Worm (Caenorhabditis elegans) whole organism, L4 larva: Measurements from ENCODE around the gene Y22D7AL.16.
A peak's percentile ranks its signal among the peaks of the same experiment; 100 is the strongest.

Experiments
- F26F4.8 ChIP-seq: fragments of 200-800 bp; sonication (Bioruptor generic); conservative IDR thresholded peaks from 2 replicates; pipeline ENCODE4 v1.3.6; 2022; ENCODE audit warnings: missing genetic modification characterization, missing compliant biosample characterization
- T20F7.1 ChIP-seq: fragments of 200-800 bp; sonication (Bioruptor generic); optimal IDR thresholded peaks from 2 replicates; lab custom pipeline; 2018; ENCODE audit warnings: mild to moderate bottlenecking, missing genetic modification characterization, missing compliant biosample characterization
- T26A8.4 ChIP-seq: fragments of 200-800 bp; sonication (Bioruptor generic); IDR thresholded peaks from 2 replicates; pipeline ENCODE4 v1.3.6; 2022; ENCODE audit warnings: missing genetic modification characterization, missing compliant biosample characterization
- Y105C5A.15 ChIP-seq: fragments of 200-800 bp; sonication (Bioruptor generic); IDR thresholded peaks from 2 replicates; pipeline ENCODE4 v1.3.6; 2022; ENCODE audit warnings: missing genetic modification characterization, missing compliant biosample characterization
- Y5F2A.4 ChIP-seq: fragments of 200-800 bp; sonication (Bioruptor generic); optimal IDR thresholded peaks from 2 replicates; lab custom pipeline; 2018; ENCODE audit warnings: mild to moderate bottlenecking, missing genetic modification characterization, missing compliant biosample characterization
- Y75B8A.6 ChIP-seq: fragments of 200-800 bp; sonication (Bioruptor generic); IDR thresholded peaks from 2 replicates; pipeline ENCODE4 v1.3.6; 2022; ENCODE audit warnings: missing genetic modification reagents, missing genetic modification characterization, missing compliant biosample characterization
- ZK546.5 ChIP-seq, 2 experiments: sonication (generic microtip); optimal IDR thresholded peaks; 2 replicates each; lab custom pipeline; 2017; ENCODE audit warnings: missing biosample characterization in 2 of 2, missing genetic modification characterization in 2 of 2
- aha-1 ChIP-seq: fragments of 150-350 bp; peaks from one replicate; lab custom pipeline; 2014; ENCODE audit warnings: missing biosample characterization, missing genetic modification characterization
- aly-2 ChIP-seq: sonication (generic microtip); optimal IDR thresholded peaks from 2 replicates; lab custom pipeline; 2018; ENCODE audit warnings: missing biosample characterization, missing genetic modification characterization
- attf-4 ChIP-seq: sonication (generic microtip); optimal IDR thresholded peaks from 3 replicates; lab custom pipeline; 2017; ENCODE audit warnings: missing biosample characterization, missing genetic modification characterization
- ceh-20 ChIP-seq: fragments of 200-800 bp; sonication (Bioruptor generic); IDR thresholded peaks from 2 replicates; pipeline ENCODE4 v1.3.6; 2022; ENCODE audit warnings: missing genetic modification reagents, missing genetic modification characterization, missing compliant biosample characterization
- ceh-28 ChIP-seq: fragments of 150-350 bp; optimal IDR thresholded peaks from 2 replicates; lab custom pipeline; 2014; ENCODE audit warnings: missing biosample characterization, missing genetic modification reagents, missing genetic modification characterization
- ces-1 ChIP-seq: fragments of 150-350 bp; sonication (generic microtip); optimal IDR thresholded peaks from 4 replicates; lab custom pipeline; 2014; ENCODE audit warnings: missing biosample characterization, missing genetic modification reagents, missing genetic modification characterization
- cey-2 ChIP-seq: sonication (generic microtip); optimal IDR thresholded peaks from 3 replicates; lab custom pipeline; 2017; ENCODE audit warnings: missing genetic modification characterization, mild to moderate bottlenecking, missing compliant biosample characterization, antibody characterized with exemption, borderline replicate concordance; ENCODE audit not compliant: insufficient read depth
- ctbp-1 ChIP-seq: fragments of 200-800 bp; sonication (Bioruptor generic); IDR thresholded peaks from 2 replicates; pipeline ENCODE4 v1.3.6; 2022; ENCODE audit warnings: missing genetic modification reagents, missing genetic modification characterization, missing compliant biosample characterization
- duxl-1 ChIP-seq: sonication (generic microtip); optimal IDR thresholded peaks from 2 replicates; lab custom pipeline; 2016; ENCODE audit warnings: mild to moderate bottlenecking, missing genetic modification characterization, moderate library complexity, missing compliant biosample characterization; ENCODE audit not compliant: poor library complexity
- egl-43 ChIP-seq: fragments of 200-800 bp; sonication (Bioruptor generic); IDR thresholded peaks from 2 replicates; pipeline ENCODE4 v1.3.6; 2022; ENCODE audit warnings: missing genetic modification reagents, missing genetic modification characterization, missing compliant biosample characterization
- fos-1 ChIP-seq: fragments of 150-350 bp; optimal IDR thresholded peaks from 2 replicates; lab custom pipeline; 2014; ENCODE audit warnings: missing biosample characterization, missing genetic modification characterization
- hif-1 ChIP-seq, 2 experiments: sonication (generic microtip); optimal IDR thresholded peaks; 2 replicates each; lab custom pipeline; 2016 to 2017; ENCODE audit warnings: missing compliant biosample characterization in 2 of 2, missing genetic modification characterization in 2 of 2, missing genetic modification reagents in 2 of 2, missing genotype in 2 of 2, mild to moderate bottlenecking in 1 of 2
- hlh-30 ChIP-seq: sonication (generic microtip); optimal IDR thresholded peaks from 2 replicates; lab custom pipeline; 2017; ENCODE audit warnings: antibody characterized with exemption, mild to moderate bottlenecking, missing genetic modification characterization, missing compliant biosample characterization; ENCODE audit not compliant: insufficient read depth
- jun-1 ChIP-seq: fragments of 150-350 bp; optimal IDR thresholded peaks from 2 replicates; lab custom pipeline; 2014; ENCODE audit warnings: missing biosample characterization, missing genetic modification reagents, missing genetic modification characterization
- lim-7 ChIP-seq: fragments of 200-800 bp; sonication (Bioruptor generic); IDR thresholded peaks from 2 replicates; pipeline ENCODE4 v1.3.6; 2022; ENCODE audit warnings: missing genetic modification characterization, missing compliant biosample characterization
- lin-15B ChIP-seq: fragments of 150-350 bp; sonication (generic microtip); optimal IDR thresholded peaks from 3 replicates; lab custom pipeline; 2014; ENCODE audit warnings: missing biosample characterization, missing genetic modification characterization
- lin-39 ChIP-seq: fragments of 150-350 bp; optimal IDR thresholded peaks from 2 replicates; lab custom pipeline; 2014; ENCODE audit warnings: missing biosample characterization, missing genetic modification reagents, missing genetic modification characterization
- lir-3 ChIP-seq: sonication (generic microtip); optimal IDR thresholded peaks from 2 replicates; lab custom pipeline; 2016; ENCODE audit warnings: mild to moderate bottlenecking, missing genetic modification characterization, missing compliant biosample characterization
- lsy-2 ChIP-seq, 2 experiments: fragments of 150-350 bp in 1 of 2; sonication (generic microtip) in 1 of 2; optimal IDR thresholded peaks; 2 replicates each; lab custom pipeline; 2014 to 2017; ENCODE audit warnings: missing biosample characterization in 2 of 2, missing genetic modification characterization in 2 of 2
- madf-5 ChIP-seq, 2 experiments: fragments of 200-800 bp; sonication (Bioruptor generic); IDR thresholded peaks; 2 replicates each; pipeline ENCODE4 v1.3.6; 2022; ENCODE audit warnings: missing compliant biosample characterization in 2 of 2, missing genetic modification characterization in 2 of 2
- madf-9 ChIP-seq: fragments of 200-800 bp; sonication (Bioruptor generic); conservative IDR thresholded peaks from 2 replicates; pipeline ENCODE4 v1.3.6; 2022; ENCODE audit warnings: missing genetic modification reagents, missing genetic modification characterization, missing compliant biosample characterization
- mdt-29 ChIP-seq: fragments of 200-800 bp; sonication (Bioruptor generic); IDR thresholded peaks from 2 replicates; pipeline ENCODE4 v1.3.6; 2022; ENCODE audit warnings: missing genetic modification reagents, missing genetic modification characterization, missing compliant biosample characterization
- nhr-10 ChIP-seq: fragments of 150-350 bp; optimal IDR thresholded peaks from 2 replicates; lab custom pipeline; 2014; ENCODE audit warnings: missing biosample characterization, missing genetic modification characterization
- nhr-102 ChIP-seq: sonication (generic microtip); optimal IDR thresholded peaks from 2 replicates; lab custom pipeline; 2016; ENCODE audit warnings: mild to moderate bottlenecking, missing genetic modification characterization, moderate library complexity, missing compliant biosample characterization
- nhr-11 ChIP-seq: fragments of 150-350 bp; optimal IDR thresholded peaks from 2 replicates; lab custom pipeline; 2014; ENCODE audit warnings: missing biosample characterization, missing genetic modification characterization
- nhr-111 ChIP-seq: fragments of 200-800 bp; sonication (Bioruptor generic); optimal IDR thresholded peaks from 2 replicates; lab custom pipeline; 2018; ENCODE audit warnings: mild to moderate bottlenecking, missing genetic modification characterization, missing compliant biosample characterization
- nhr-41 ChIP-seq: fragments of 200-800 bp; sonication (Bioruptor generic); IDR thresholded peaks from 2 replicates; pipeline ENCODE4 v1.3.6; 2022; ENCODE audit warnings: missing genetic modification reagents, missing genetic modification characterization, missing compliant biosample characterization
- nhr-42 ChIP-seq: fragments of 200-800 bp; sonication (Bioruptor generic); IDR thresholded peaks from 2 replicates; pipeline ENCODE4 v1.3.6; 2022; ENCODE audit warnings: missing genetic modification characterization, missing compliant biosample characterization
- nhr-76 ChIP-seq: fragments of 150-350 bp; optimal IDR thresholded peaks from 2 replicates; lab custom pipeline; 2014; ENCODE audit warnings: missing biosample characterization, missing genetic modification characterization
- php-3 ChIP-seq: fragments of 200-800 bp; sonication (Bioruptor generic); IDR thresholded peaks from 2 replicates; pipeline ENCODE4 v1.3.6; 2022; ENCODE audit warnings: missing genetic modification reagents, missing genetic modification characterization, missing compliant biosample characterization
- rbr-2 ChIP-seq: sonication (generic microtip); optimal IDR thresholded peaks from 2 replicates; lab custom pipeline; 2016; ENCODE audit warnings: missing genotype, missing genetic modification characterization, missing compliant biosample characterization
- sdz-12 ChIP-seq: fragments of 200-800 bp; sonication (Bioruptor generic); optimal IDR thresholded peaks from 2 replicates; lab custom pipeline; 2018; ENCODE audit warnings: mild to moderate bottlenecking, missing genetic modification characterization, missing compliant biosample characterization
- set-16 ChIP-seq: fragments of 200-800 bp; sonication (Bioruptor generic); IDR thresholded peaks from 2 replicates; pipeline ENCODE4 v1.3.6; 2022; ENCODE audit warnings: missing genetic modification reagents, missing genetic modification characterization, missing compliant biosample characterization
- skn-1 ChIP-seq: fragments of 150-350 bp; optimal IDR thresholded peaks from 2 replicates; lab custom pipeline; 2014; ENCODE audit warnings: missing biosample characterization, missing genetic modification characterization
- snpc-1.2 ChIP-seq: fragments of 200-800 bp; sonication (Bioruptor generic); IDR thresholded peaks from 2 replicates; pipeline ENCODE4 v1.3.6; 2022; ENCODE audit warnings: missing genetic modification reagents, missing genetic modification characterization, missing compliant biosample characterization
- spr-1 ChIP-seq: sonication (generic microtip); optimal IDR thresholded peaks from 2 replicates; lab custom pipeline; 2016; ENCODE audit warnings: mild to moderate bottlenecking, missing genetic modification characterization, missing compliant biosample characterization
- spr-3 ChIP-seq: fragments of 200-800 bp; sonication (Bioruptor generic); optimal IDR thresholded peaks from 2 replicates; lab custom pipeline; 2018; ENCODE audit warnings: mild to moderate bottlenecking, missing genetic modification characterization, missing compliant biosample characterization
- tag-97 ChIP-seq: fragments of 200-800 bp; sonication (Bioruptor generic); IDR thresholded peaks from 2 replicates; pipeline ENCODE4 v1.3.6; 2022; ENCODE audit warnings: missing genetic modification characterization, missing compliant biosample characterization
- tra-1 ChIP-seq: fragments of 200-800 bp; sonication (Bioruptor generic); IDR thresholded peaks from 2 replicates; pipeline ENCODE4 v1.3.6; 2022; ENCODE audit warnings: missing genetic modification reagents, missing genetic modification characterization, missing compliant biosample characterization
- unc-130 ChIP-seq: sonication (generic microtip); optimal IDR thresholded peaks from 2 replicates; lab custom pipeline; 2016; ENCODE audit warnings: missing genetic modification reagents, missing genetic modification characterization, missing compliant biosample characterization
- unc-39 ChIP-seq: sonication (generic microtip); optimal IDR thresholded peaks from 2 replicates; lab custom pipeline; 2017; ENCODE audit warnings: missing biosample characterization, missing genetic modification characterization
- zag-1 ChIP-seq: fragments of 150-350 bp; optimal IDR thresholded peaks from 2 replicates; lab custom pipeline; 2014; ENCODE audit warnings: missing biosample characterization, missing genetic modification characterization
- zfp-3 ChIP-seq: fragments of 200-800 bp; sonication (Bioruptor generic); conservative IDR thresholded peaks from 2 replicates; pipeline ENCODE4 v1.3.6; 2022; ENCODE audit warnings: missing genetic modification reagents, missing genetic modification characterization, missing compliant biosample characterization
- zip-11 ChIP-seq: fragments of 200-800 bp; sonication (Bioruptor generic); IDR thresholded peaks from 2 replicates; pipeline ENCODE4 v1.3.6; 2022; ENCODE audit warnings: missing genetic modification characterization, missing compliant biosample characterization

Gene Y22D7AL.16

DNA sequence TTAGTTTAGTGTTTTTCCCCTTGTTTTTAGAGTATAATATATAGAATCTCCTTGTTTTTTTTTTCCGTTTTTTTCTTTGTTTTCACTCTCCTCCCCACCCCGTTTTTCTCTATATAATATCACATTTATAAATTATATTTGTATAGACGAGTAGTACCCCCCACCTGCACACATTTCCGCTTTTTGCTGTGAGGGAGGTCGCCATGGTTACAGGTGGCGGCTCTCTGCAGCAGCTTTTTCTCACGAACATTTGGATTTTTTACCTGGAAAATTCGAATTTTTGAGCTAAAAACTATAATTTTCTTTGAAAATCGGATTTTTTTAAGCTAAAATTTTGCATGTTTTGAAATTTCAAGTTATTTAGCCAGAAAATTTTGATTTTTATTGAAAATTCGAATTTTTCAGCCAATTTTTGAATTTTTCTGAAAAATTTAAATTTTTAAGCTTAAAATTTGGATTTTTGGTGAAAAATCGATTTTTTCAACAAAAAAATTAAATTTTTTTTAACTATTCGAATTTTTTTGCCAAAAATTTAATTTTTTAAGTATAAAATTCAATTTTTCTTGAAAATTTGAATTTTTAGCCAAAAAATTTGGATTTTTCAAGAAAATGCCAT lies 39.2 kb downstream of the Y22D7AL.16 start (continued):
- TF ChIP-seq lin-15B (tag; lab: Kevin White, UChicago) (no peak), egl-43 (GFP tag; lab: Robert Waterston, UW) (peak; percentile 83), rbr-2 (tag; lab: Kevin White, UChicago) (no peak), ceh-28 (tag; lab: Kevin White, UChicago) (no peak), Y105C5A.15 (GFP tag; lab: Robert Waterston, UW) (0 out of 2 replicates have a peak, but pooled peaks have one; percentile 10), lin-39 (tag; lab: Kevin White, UChicago) (no peak), Y5F2A.4 (GFP tag; lab: Kevin White, UChicago) (peak; percentile 30), sdz-12 (no peak), zip-11 (no peak), tra-1 (GFP tag; lab: Robert Waterston, UW) (no peak), nhr-42 (no peak), aha-1 (tag; lab: Kevin White, UChicago) (peak; percentile 33), mdt-29 (GFP tag; lab: Robert Waterston, UW) (0 out of 2 replicates have a peak, but pooled peaks have one; percentile 47), nhr-11 (tag; lab: Kevin White, UChicago) (no peak), T26A8.4 (GFP tag; lab: Robert Waterston, UW) (no peak), jun-1 (tag; lab: Kevin White, UChicago) (no peak), nhr-76 (no peak), lir-3 (tag; lab: Kevin White, UChicago) (no peak), ces-1 (GFP tag; lab: Kevin White, UChicago) (no peak), nhr-41 (GFP tag; lab: Robert Waterston, UW) (no peak), ceh-20 (GFP tag; lab: Robert Waterston, UW) (no peak), php-3 (GFP tag; lab: Robert Waterston, UW) (no peak), F26F4.8 (GFP tag; lab: Robert Waterston, UW) (no peak), hlh-30 (tag; lab: Kevin White, UChicago) (no peak), zfp-3 (GFP tag; lab: Robert Waterston, UW) (no peak), spr-3 (GFP tag; lab: Kevin White, UChicago) (no peak), tag-97 (GFP tag; lab: Robert Waterston, UW) (no peak), unc-39 (tag; lab: Kevin White, UChicago) (no peak), T20F7.1 (GFP tag; lab: Kevin White, UChicago) (no peak), unc-130 (GFP tag; lab: Kevin White, UChicago) (peak; percentile 51), Y75B8A.6 (GFP tag; lab: Robert Waterston, UW) (no peak), hif-1 (tag; optimal IDR thresholded peaks at IDR 0.05; lab: Kevin White, UChicago) (no peak), set-16 (no peak), cey-2 (no peak), snpc-1.2 (GFP tag; lab: Robert Waterston, UW) (peak; percentile 56; the same call in 1 of the 2 replicates), nhr-111 (peak; percentile 44), attf-4 (tag; lab: Kevin White, UChicago) (no peak), ctbp-1 (GFP tag; lab: Robert Waterston, UW) (peak; percentile 73), madf-5 (GFP tag; IDR thresholded peaks at IDR 0.05; lab: Robert Waterston, UW) (peak in 1 of 2 experiments; percentile 63; a peak in 1 of 4 replicates), lim-7 (GFP tag; lab: Robert Waterston, UW) (peak; percentile 67; the same call in 1 of the 2 replicates), lsy-2 (tag; optimal IDR thresholded peaks at IDR 0.05; lab: Kevin White, UChicago) (no peak), zag-1 (tag; lab: Kevin White, UChicago) (no peak), skn-1 (tag; lab: Kevin White, UChicago) (no peak), fos-1 (tag; lab: Kevin White, UChicago) (no peak), duxl-1 (tag; lab: Kevin White, UChicago) (no peak), spr-1 (tag; lab: Kevin White, UChicago) (no peak), nhr-10 (tag; lab: Kevin White, UChicago) (no peak), aly-2 (no peak), nhr-102 (peak; percentile 12), madf-9 (GFP tag; lab: Robert Waterston, UW) (0 out of 2 replicates have a peak, but pooled peaks have one; percentile 18), ZK546.5 (tag; optimal IDR thresholded peaks at IDR 0.05; lab: Kevin White, UChicago) (no peak)
